Fruit fly (Drosophila melanogaster): ENCODE data around the gene CG14200.

The CG14200 gene

dm6 chrX:19497782-19498440, 2.6 kb downstream of the CG14200 start:
- TF ChIP-seq CG8478 (optimal IDR thresholded peaks at IDR 0.05) = no peak
- TF ChIP-seq CTCF (optimal IDR thresholded peaks at IDR 0.05) = no peak

DNA sequence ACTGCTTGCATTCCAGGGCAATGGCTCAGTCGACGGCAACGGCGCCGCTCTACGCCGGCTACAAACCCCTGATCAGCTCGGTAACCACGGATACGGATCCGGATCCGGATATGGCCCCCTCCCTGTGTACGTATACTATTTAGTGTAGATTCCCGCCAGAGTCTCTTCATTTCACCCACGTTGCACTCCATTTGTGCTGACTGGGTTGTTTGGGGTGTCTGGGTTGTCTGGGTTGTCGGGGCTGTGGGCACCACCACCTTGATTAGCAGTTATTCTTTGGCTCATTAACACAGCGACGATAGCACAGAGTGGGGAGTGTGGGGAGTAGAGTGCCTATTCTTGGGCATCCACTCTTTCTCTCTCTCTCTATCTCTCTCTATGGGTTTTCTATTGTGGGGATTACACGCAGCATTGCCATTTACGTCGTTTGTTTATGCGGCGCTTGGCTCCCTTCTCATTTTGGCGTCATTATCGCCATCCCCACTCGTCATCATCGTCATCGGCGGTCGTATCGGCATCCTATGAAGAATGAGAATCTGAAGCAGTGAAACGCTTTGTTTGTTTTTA, 3.5 kb downstream of the CG14200 start:
- TF ChIP-seq CG8478 (optimal IDR thresholded peaks at IDR 0.05) = no peak
- TF ChIP-seq CTCF (optimal IDR thresholded peaks at IDR 0.05) = no peak

DNA sequence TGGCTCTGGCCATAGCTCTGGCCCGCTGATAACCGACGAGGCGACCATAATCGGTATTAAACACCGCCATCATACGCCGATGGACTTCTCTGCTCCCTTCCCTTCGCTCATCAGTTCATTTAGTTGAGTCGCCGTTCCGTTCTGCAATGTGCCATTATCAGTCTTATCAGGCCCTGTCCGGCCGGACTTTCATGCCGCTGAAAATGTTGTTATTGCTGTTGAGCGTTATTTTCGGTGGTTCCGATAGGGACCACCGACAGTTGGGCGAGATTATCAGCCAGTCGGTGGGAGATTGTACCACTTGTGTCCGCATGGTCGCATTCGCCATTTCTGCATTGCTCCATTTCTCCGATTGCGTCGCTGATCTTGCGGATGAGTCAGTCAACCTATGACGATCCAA, 6.0 kb downstream of the CG14200 start:
- TF ChIP-seq CG8478 (optimal IDR thresholded peaks at IDR 0.05) = no peak

dm6 chrX:19504170-19504765, 9.0 kb downstream of the CG14200 start:
- TF ChIP-seq CG8478 (optimal IDR thresholded peaks at IDR 0.05) (no peak), CTCF (optimal IDR thresholded peaks at IDR 0.05) (no peak)

- peak; percentile 36 to 46 for TF ChIP-seq CTCF (optimal IDR thresholded peaks at IDR 0.05)
- no peak for TF ChIP-seq CG8478 (optimal IDR thresholded peaks at IDR 0.05)
Observed at dm6 chrX:19505334-19506185, 10.3 kb downstream of the CG14200 start.

- TF ChIP-seq CG8478 (optimal IDR thresholded peaks at IDR 0.05) = no peak
- no peak for TF ChIP-seq CTCF (optimal IDR thresholded peaks at IDR 0.05)
Observed at dm6 chrX:19510204-19510603, 14.9 kb downstream of the CG14200 start.

dm6 chrX:19520376-19520775, 25.1 kb downstream of the CG14200 start:
- TF ChIP-seq CG8478 (optimal IDR thresholded peaks at IDR 0.05) (no peak), CTCF (optimal IDR thresholded peaks at IDR 0.05) (peak in 1 of 2 experiments; percentile 11)

dm6 chrX:19520888-19521287, 25.6 kb downstream of the CG14200 start:
- TF ChIP-seq CTCF (optimal IDR thresholded peaks at IDR 0.05) (no peak), CG8478 (optimal IDR thresholded peaks at IDR 0.05) (no peak)

DNA sequence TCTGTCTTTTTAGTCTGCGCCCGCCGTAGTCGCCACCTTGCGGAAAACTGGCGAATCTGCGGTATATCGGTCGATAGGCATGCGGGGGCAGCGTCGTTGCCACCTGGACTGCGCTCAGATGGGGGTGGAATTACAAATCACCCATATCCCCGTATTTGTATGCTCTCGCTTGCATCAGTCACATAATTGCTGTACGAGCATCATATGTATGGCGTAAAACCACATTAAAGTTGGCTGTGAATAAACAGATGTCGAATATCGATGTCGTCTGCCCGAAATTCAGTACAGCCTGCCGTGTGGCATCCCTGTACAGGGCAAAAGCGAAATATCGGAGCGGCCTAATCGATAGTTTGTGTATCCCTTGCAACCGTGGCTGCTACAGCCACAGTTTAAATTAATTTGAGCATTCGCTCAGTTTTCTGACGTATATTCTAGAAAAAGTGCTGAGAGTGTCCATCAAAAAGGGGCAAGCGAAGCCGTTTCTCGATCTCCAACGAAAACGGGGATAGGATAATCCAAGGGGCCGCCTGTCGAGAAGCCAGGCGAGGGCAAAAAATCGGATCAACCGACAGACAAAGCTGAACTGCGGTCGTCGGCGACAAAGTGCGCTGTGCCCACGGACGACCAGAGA, 26.6 kb downstream of the CG14200 start, which contains the start of the genes Idh3a and CoRest:
Idh3a (minus strand) TSS at position 58 of the 631 bp plus-strand sequence.
CoRest (plus strand) TSS at position 177 of the 631 bp plus-strand sequence.
- TF ChIP-seq CTCF (optimal IDR thresholded peaks at IDR 0.05) = peak; percentile 83 to 92
- TF ChIP-seq CG8478 (optimal IDR thresholded peaks at IDR 0.05) = no peak

dm6 chrX:19522597-19522996, 27.3 kb downstream of the CG14200 start:
- TF ChIP-seq CTCF (optimal IDR thresholded peaks at IDR 0.05) (no peak), CG8478 (optimal IDR thresholded peaks at IDR 0.05) (no peak)

dm6 chrX:19531642-19532041, 36.3 kb downstream of the CG14200 start, which contains the start of gene CG12231:
Gene CG12231 (minus strand): TSS chrX:19531742.
- no peak for TF ChIP-seq CTCF (optimal IDR thresholded peaks at IDR 0.05)
- no peak for TF ChIP-seq CG8478 (optimal IDR thresholded peaks at IDR 0.05)

- no peak for TF ChIP-seq CG8478 (optimal IDR thresholded peaks at IDR 0.05)
- no peak for TF ChIP-seq CTCF (optimal IDR thresholded peaks at IDR 0.05)
Observed at dm6 chrX:19535394-19535793, 40.1 kb downstream of the CG14200 start.

DNA sequence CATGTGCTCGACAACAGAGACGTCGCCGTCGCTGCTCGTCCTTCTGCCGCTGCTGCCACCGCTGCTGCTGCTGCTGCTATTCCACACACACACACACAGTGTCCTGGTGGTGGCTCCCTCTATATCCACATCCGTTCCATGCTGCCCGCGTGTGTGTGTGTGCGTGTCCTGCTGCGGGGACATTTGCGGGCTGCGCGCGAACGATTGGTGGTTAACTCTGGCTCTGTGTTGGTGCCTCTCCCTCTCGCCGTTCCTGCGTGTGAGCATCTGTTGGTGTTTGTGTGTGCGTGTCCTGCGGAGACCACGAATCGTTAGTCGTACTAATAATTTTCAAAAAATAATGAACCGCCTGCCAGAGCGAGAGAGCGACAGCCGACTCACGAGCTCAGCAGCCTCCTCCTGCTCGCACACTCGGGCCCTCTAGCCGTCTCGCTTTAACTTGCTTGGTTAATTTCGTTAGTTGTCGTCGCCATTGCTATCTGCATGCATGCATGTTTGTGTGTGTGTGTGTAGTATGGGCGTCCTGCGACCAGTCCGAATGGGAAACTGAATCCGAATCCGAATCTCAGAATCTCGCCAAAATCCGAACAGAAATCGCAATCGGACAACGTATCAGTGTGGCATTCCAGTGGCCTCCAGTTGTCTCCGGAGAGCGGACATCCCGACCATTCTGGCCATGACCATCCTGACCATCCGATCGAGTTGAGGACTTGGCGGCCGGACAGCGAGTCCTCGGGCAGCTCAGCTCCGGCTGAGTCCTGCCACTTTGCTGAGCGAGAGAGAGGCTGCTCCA, 50.8 kb downstream of the CG14200 start:
- TF ChIP-seq CG8478 (optimal IDR thresholded peaks at IDR 0.05) = no peak
- peak; percentile 64 to 80 for TF ChIP-seq CTCF (optimal IDR thresholded peaks at IDR 0.05)

DNA sequence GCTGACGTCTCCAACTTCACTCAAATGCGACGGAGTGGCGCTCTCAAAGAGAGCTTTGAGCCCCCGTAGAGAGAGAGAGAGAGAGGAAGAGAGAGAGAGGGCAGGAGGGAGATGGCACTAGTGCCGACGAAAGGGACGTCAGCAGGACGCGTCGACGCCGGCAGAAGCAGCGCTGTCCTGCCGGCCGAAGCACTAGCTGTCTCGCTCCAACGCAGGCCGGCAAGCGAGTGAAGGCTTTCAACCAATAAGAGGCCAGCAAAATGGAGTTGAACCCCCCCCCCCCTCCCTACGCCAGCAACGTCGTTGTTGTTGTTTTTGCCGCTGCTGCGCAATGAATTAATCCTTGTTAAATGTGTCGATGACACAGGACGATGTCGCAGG, 51.3 kb downstream of the CG14200 start:
- TF ChIP-seq CTCF (optimal IDR thresholded peaks at IDR 0.05) (peak in 1 of 2 experiments; percentile 49), CG8478 (optimal IDR thresholded peaks at IDR 0.05) (no peak)
